Fruit fly (Drosophila melanogaster) whole organism: ENCODE results near the gene Ir8a.

Experiments used
- CG8478 ChIP-seq: fragments of >200 bp; optimal IDR thresholded peaks from 2 replicates; lab custom pipeline; 2018; ENCODE audit warnings: inconsistent platforms
- Dll ChIP-seq: fragments of >200 bp; optimal IDR thresholded peaks from 2 replicates; lab custom pipeline; 2017
- EcR ChIP-seq, 2 experiments: fragments of >200 bp; optimal IDR thresholded peaks; 2 replicates each; lab custom pipeline; 2017; ENCODE audit warnings: missing biosample characterization in 2 of 2, missing genetic modification characterization in 2 of 2, missing genetic modification reagents in 2 of 2
- pan ChIP-seq: fragments of >200 bp; optimal IDR thresholded peaks from 2 replicates; lab custom pipeline; 2017
- psq ChIP-seq: fragments of >200 bp; optimal IDR thresholded peaks from 2 replicates; lab custom pipeline; 2017
- usp ChIP-seq: fragments of >200 bp; optimal IDR thresholded peaks from 2 replicates; lab custom pipeline; 2017; ENCODE audit warnings: missing biosample characterization, missing genetic modification characterization, mixed read lengths

Gene Ir8a

DNA sequence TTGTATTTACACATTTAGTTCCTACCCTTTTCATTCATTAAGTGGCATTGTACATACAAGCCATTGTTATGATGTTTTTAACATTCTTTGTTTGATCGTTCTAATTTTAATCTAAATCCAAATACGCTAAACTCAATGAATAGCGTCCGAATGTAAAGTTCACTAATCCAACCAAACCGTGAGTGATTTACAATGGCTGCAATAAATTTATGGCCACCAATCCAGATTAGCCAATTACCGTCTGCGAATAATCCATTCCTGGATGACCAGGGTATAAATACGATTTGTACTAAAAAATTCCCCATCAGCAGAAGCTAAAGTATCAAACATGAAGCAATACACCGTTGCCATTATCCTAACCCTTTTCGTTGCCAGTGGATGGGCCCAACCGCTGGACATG, 45.0 kb downstream of the Ir8a start, which contains the start of gene CG12057:
Gene CG12057, plus strand, starts transcription at position 301 of the 400 bp plus-strand sequence.
- no peak for TF ChIP-seq psq (lab: Kevin White, UChicago)
- TF ChIP-seq CG8478: no peak
- no peak for TF ChIP-seq pan (lab: Kevin White, UChicago)
- no peak for TF ChIP-seq EcR (GFP tag; optimal IDR thresholded peaks at IDR 0.05; lab: Kevin White, UChicago)
- TF ChIP-seq usp (GFP tag; lab: Kevin White, UChicago): no peak
- TF ChIP-seq Dll (lab: Kevin White, UChicago): no peak

DNA sequence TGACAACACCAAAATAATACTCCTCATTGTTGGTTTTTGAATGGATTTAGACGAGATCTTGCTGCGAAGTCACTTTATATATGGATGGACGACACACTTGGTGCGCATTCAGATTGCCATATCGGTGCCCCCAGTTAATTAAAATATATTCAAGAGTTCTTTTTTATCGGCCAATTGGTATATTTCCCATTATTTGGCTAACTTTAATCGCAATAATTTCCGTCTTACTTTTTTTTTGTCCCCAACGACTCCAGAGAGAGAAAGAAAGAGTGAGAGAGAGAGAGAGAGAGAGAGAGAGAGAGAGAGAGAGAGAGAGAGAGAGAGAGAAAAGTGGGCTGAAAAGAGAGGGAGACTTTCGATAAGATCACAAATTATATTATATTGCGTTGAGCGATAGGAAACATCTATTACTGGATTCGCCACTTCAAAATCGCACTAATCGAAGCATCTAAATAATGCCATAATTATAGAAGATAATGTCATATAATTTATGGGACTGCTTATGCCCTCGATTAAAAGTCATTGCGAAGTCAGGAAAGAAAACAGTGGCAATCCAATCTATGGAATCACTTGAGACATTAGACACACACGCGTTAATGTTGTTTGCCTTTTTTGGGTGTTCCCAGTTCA, 45.7 kb downstream of the Ir8a start, which contains the start of gene CG12115:
Gene CG12115, minus strand, starts transcription at position 51 of the 630 bp plus-strand sequence.
- no peak for TF ChIP-seq psq (lab: Kevin White, UChicago)
- TF ChIP-seq usp (GFP tag; lab: Kevin White, UChicago): no peak
- TF ChIP-seq pan (lab: Kevin White, UChicago): no peak
- no peak for TF ChIP-seq CG8478
- no peak for TF ChIP-seq Dll (lab: Kevin White, UChicago)
- no peak for TF ChIP-seq EcR (GFP tag; optimal IDR thresholded peaks at IDR 0.05; lab: Kevin White, UChicago)

DNA sequence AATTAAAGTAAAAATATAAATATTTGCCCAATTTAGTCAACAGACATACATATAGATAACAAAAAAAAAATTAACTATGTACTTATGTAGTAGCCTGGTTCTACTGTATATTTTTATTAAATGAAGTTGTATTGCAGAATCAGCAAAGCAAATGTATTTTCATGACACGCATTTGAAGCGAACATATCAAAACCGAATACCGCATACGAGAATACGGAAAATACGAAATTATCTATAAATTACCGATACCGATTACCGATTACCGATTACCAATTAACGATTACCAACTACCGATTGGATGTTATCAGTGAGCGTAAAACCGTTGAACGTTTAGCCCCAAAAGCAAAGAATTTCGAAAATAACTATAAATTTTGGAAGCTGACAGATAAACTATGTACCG, 49.0 kb downstream of the Ir8a start:
- TF ChIP-seq EcR (GFP tag; optimal IDR thresholded peaks at IDR 0.05; lab: Kevin White, UChicago): no peak
- TF ChIP-seq usp (GFP tag; lab: Kevin White, UChicago): no peak
- no peak for TF ChIP-seq pan (lab: Kevin White, UChicago)
- no peak for TF ChIP-seq psq (lab: Kevin White, UChicago)
- no peak for TF ChIP-seq Dll (lab: Kevin White, UChicago)
